Worm (Caenorhabditis elegans) whole organism, L1 larva: ENCODE results near the gene ceh-14.

ENCODE experiments used
- C34B4.2 ChIP-seq: sonication (generic microtip); optimal IDR thresholded peaks from 2 replicates; lab custom pipeline; 2017; ENCODE audit warnings: mild to moderate bottlenecking, missing genetic modification characterization, missing compliant biosample characterization
- Y116A8C.19 ChIP-seq: sonication (generic microtip); optimal IDR thresholded peaks from 2 replicates; lab custom pipeline; 2016; ENCODE audit warnings: missing compliant biosample characterization, missing genetic modification characterization, borderline replicate concordance
- aha-1 ChIP-seq: fragments of 150-350 bp; optimal IDR thresholded peaks from 2 replicates; lab custom pipeline; 2014; ENCODE audit warnings: missing biosample characterization, missing genetic modification characterization
- aly-2 ChIP-seq: fragments of 150-350 bp; optimal IDR thresholded peaks from 2 replicates; lab custom pipeline; 2014; ENCODE audit warnings: missing biosample characterization, missing genetic modification characterization
- ama-1 ChIP-seq: fragments of 150-350 bp; optimal IDR thresholded peaks from 2 replicates; lab custom pipeline; 2014
- blmp-1 ChIP-seq: fragments of 150-350 bp; optimal IDR thresholded peaks from 2 replicates; lab custom pipeline; 2014; ENCODE audit warnings: missing biosample characterization, missing genetic modification characterization
- ceh-8 ChIP-seq: fragments of 200-800 bp; sonication (Bioruptor generic); optimal IDR thresholded peaks from 2 replicates; lab custom pipeline; 2018; ENCODE audit warnings: mild to moderate bottlenecking, missing genetic modification characterization, moderate library complexity, missing compliant biosample characterization
- ceh-82 ChIP-seq, 3 experiments: fragments of 150-350 bp in 1 of 3; sonication (generic microtip) in 2 of 3; optimal IDR thresholded peaks; 2 replicates each; lab custom pipeline; 2014 to 2017; ENCODE audit warnings: missing biosample characterization in 3 of 3, missing genetic modification characterization in 3 of 3
- ceh-90 ChIP-seq: sonication (generic microtip); optimal IDR thresholded peaks from 2 replicates; lab custom pipeline; 2016; ENCODE audit warnings: missing genetic modification characterization, missing compliant biosample characterization
- ces-1 ChIP-seq: fragments of 150-350 bp; optimal IDR thresholded peaks from 2 replicates; lab custom pipeline; 2014; ENCODE audit warnings: missing biosample characterization, missing genetic modification reagents, missing genetic modification characterization
- dpl-1 ChIP-seq, 3 experiments: fragments of 150-350 bp in 2 of 3; sonication (generic microtip) in 1 of 3; optimal IDR thresholded peaks; 2 replicates each; lab custom pipeline; 2014 to 2017; ENCODE audit warnings: missing biosample characterization in 3 of 3, missing genetic modification characterization in 3 of 3, missing genetic modification reagents in 3 of 3
- dsc-1 ChIP-seq: sonication (generic microtip); optimal IDR thresholded peaks from 2 replicates; lab custom pipeline; 2016; ENCODE audit warnings: mild to moderate bottlenecking, missing genetic modification characterization, missing compliant biosample characterization
- efl-1 ChIP-seq, 4 experiments: fragments of 150-350 bp; optimal IDR thresholded peaks in 3 of 4; peaks in 1 of 4; 1 replicate in 1 of 4; 2 replicates in 3 of 4; lab custom pipeline; 2014; ENCODE audit warnings: missing biosample characterization in 2 of 4, missing genetic modification characterization in 2 of 4, missing genetic modification reagents in 2 of 4
- egl-13 ChIP-seq: sonication (generic microtip); optimal IDR thresholded peaks from 2 replicates; lab custom pipeline; 2016; ENCODE audit warnings: missing genotype, missing genetic modification reagents, missing genetic modification characterization, missing compliant biosample characterization
- fkh-10 ChIP-seq: sonication (generic microtip); optimal IDR thresholded peaks from 2 replicates; lab custom pipeline; 2017; ENCODE audit warnings: missing biosample characterization, missing genetic modification reagents, missing genetic modification characterization
- fkh-4 ChIP-seq: sonication (generic microtip); optimal IDR thresholded peaks from 2 replicates; lab custom pipeline; 2016; ENCODE audit warnings: missing compliant biosample characterization, missing genetic modification characterization, borderline replicate concordance
- fkh-8 ChIP-seq: sonication (generic microtip); optimal IDR thresholded peaks from 2 replicates; lab custom pipeline; 2016; ENCODE audit warnings: mild to moderate bottlenecking, missing genetic modification characterization, missing compliant biosample characterization
- fos-1 ChIP-seq: fragments of 150-350 bp; optimal IDR thresholded peaks from 2 replicates; lab custom pipeline; 2014; ENCODE audit warnings: missing biosample characterization, missing genetic modification characterization
- grh-1 ChIP-seq: fragments of 200-800 bp; sonication (Bioruptor generic); IDR thresholded peaks from 2 replicates; pipeline ENCODE4 v1.3.6; 2022; ENCODE audit warnings: missing genetic modification reagents, missing genetic modification characterization, missing compliant biosample characterization
- hlh-4 ChIP-seq: sonication (generic microtip); optimal IDR thresholded peaks from 2 replicates; lab custom pipeline; 2016; ENCODE audit warnings: mild to moderate bottlenecking, missing genetic modification characterization, missing compliant biosample characterization
- irx-1 ChIP-seq: sonication (generic microtip); optimal IDR thresholded peaks from 2 replicates; lab custom pipeline; 2016; ENCODE audit warnings: missing genetic modification characterization, missing compliant biosample characterization
- isw-1 ChIP-seq: fragments of 200-800 bp; sonication (Bioruptor generic); IDR thresholded peaks from 2 replicates; pipeline ENCODE4 v1.3.6; 2022; ENCODE audit warnings: missing genetic modification characterization, missing compliant biosample characterization
- lin-35 ChIP-seq, 2 experiments: fragments of 150-350 bp; optimal IDR thresholded peaks; 2 replicates each; lab custom pipeline; 2014; ENCODE audit warnings: missing biosample characterization in 2 of 2, missing genetic modification characterization in 2 of 2, missing genetic modification reagents in 2 of 2
- lir-3 ChIP-seq: sonication (generic microtip); optimal IDR thresholded peaks from 2 replicates; lab custom pipeline; 2016; ENCODE audit warnings: mild to moderate bottlenecking, missing genetic modification characterization, moderate library complexity, missing compliant biosample characterization; ENCODE audit not compliant: poor library complexity
- lsy-2 ChIP-seq, 2 experiments: fragments of 150-350 bp; optimal IDR thresholded peaks; 2 replicates each; lab custom pipeline; 2014; ENCODE audit warnings: missing biosample characterization in 2 of 2, missing genetic modification characterization in 2 of 2
- nhr-11 ChIP-seq: fragments of 150-350 bp; optimal IDR thresholded peaks from 2 replicates; lab custom pipeline; 2014; ENCODE audit warnings: missing biosample characterization, missing genetic modification characterization
- nhr-20 ChIP-seq: sonication (generic microtip); optimal IDR thresholded peaks from 2 replicates; lab custom pipeline; 2016; ENCODE audit warnings: mild to moderate bottlenecking, missing genetic modification characterization, missing compliant biosample characterization
- nhr-28 ChIP-seq: fragments of 150-350 bp; optimal IDR thresholded peaks from 2 replicates; lab custom pipeline; 2014; ENCODE audit warnings: missing biosample characterization, missing genetic modification characterization
- nhr-76 ChIP-seq: sonication (generic microtip); optimal IDR thresholded peaks from 2 replicates; lab custom pipeline; 2017; ENCODE audit warnings: missing biosample characterization, missing genetic modification characterization
- nhr-84 ChIP-seq: sonication (generic microtip); optimal IDR thresholded peaks from 2 replicates; lab custom pipeline; 2017; ENCODE audit warnings: missing biosample characterization, missing genetic modification characterization
- nhr-90 ChIP-seq: sonication (generic microtip); optimal IDR thresholded peaks from 2 replicates; lab custom pipeline; 2016; ENCODE audit warnings: mild to moderate bottlenecking, missing genetic modification characterization, missing compliant biosample characterization; ENCODE audit not compliant: poor library complexity
- pag-3 ChIP-seq: sonication (generic microtip); optimal IDR thresholded peaks from 2 replicates; lab custom pipeline; 2017; ENCODE audit warnings: missing genetic modification characterization, mild to moderate bottlenecking, missing compliant biosample characterization, antibody characterized with exemption, borderline replicate concordance; ENCODE audit not compliant: insufficient read depth
- skn-1 ChIP-seq: fragments of 150-350 bp; optimal IDR thresholded peaks from 2 replicates; lab custom pipeline; 2014; ENCODE audit warnings: missing biosample characterization, missing genetic modification characterization
- snpc-4 ChIP-seq: fragments of 150-350 bp; optimal IDR thresholded peaks from 2 replicates; lab custom pipeline; 2014; ENCODE audit warnings: missing biosample characterization, missing genetic modification characterization
- snu-23 ChIP-seq: sonication (generic microtip); optimal IDR thresholded peaks from 2 replicates; lab custom pipeline; 2016; ENCODE audit warnings: missing genetic modification characterization, missing compliant biosample characterization
- sptf-1 ChIP-seq: fragments of 150-350 bp; optimal IDR thresholded peaks from 2 replicates; lab custom pipeline; 2014; ENCODE audit warnings: missing biosample characterization, missing genetic modification characterization
- sup-37 ChIP-seq: fragments of 200-800 bp; sonication (Bioruptor generic); optimal IDR thresholded peaks from 2 replicates; lab custom pipeline; 2018; ENCODE audit warnings: mild to moderate bottlenecking, missing genetic modification characterization, missing compliant biosample characterization
- tbx-2 ChIP-seq: sonication (generic microtip); optimal IDR thresholded peaks from 2 replicates; lab custom pipeline; 2016; ENCODE audit warnings: missing genetic modification characterization, missing compliant biosample characterization
- tlp-1 ChIP-seq: fragments of 150-350 bp; optimal IDR thresholded peaks from 2 replicates; lab custom pipeline; 2014; ENCODE audit warnings: missing biosample characterization, missing genetic modification characterization
- unc-130 ChIP-seq: fragments of 150-350 bp; optimal IDR thresholded peaks from 2 replicates; lab custom pipeline; 2017; ENCODE audit warnings: missing biosample characterization, missing genetic modification characterization, inconsistent platforms
- unc-30 ChIP-seq: sonication (generic microtip); optimal IDR thresholded peaks from 2 replicates; lab custom pipeline; 2017; ENCODE audit warnings: missing biosample characterization, missing genetic modification characterization
- unc-86 ChIP-seq: sonication (generic microtip); optimal IDR thresholded peaks from 2 replicates; lab custom pipeline; 2016; ENCODE audit warnings: missing genetic modification characterization, missing compliant biosample characterization
- unc-98 ChIP-seq: fragments of 200-800 bp; sonication (Bioruptor generic); IDR thresholded peaks from 2 replicates; pipeline ENCODE4 v1.3.6; 2022; ENCODE audit warnings: missing genetic modification characterization, missing compliant biosample characterization
- ztf-11 ChIP-seq, 2 experiments: sonication (generic microtip); optimal IDR thresholded peaks; 2 replicates each; lab custom pipeline; 2016 to 2017; ENCODE audit warnings: missing genetic modification characterization in 2 of 2, missing biosample characterization in 1 of 2, missing compliant biosample characterization in 1 of 2
- ztf-4 ChIP-seq: fragments of 150-350 bp; optimal IDR thresholded peaks from 2 replicates; lab custom pipeline; 2014; ENCODE audit warnings: missing biosample characterization, missing genetic modification characterization

Gene ceh-14

ce11 chrX:7573572-7573628, 40.9 kb upstream of the ceh-14 start, which contains the start of the genes unc-98 and F08C6.18:
Gene unc-98, minus strand, starts transcription at chrX:7573619.
Gene F08C6.18, minus strand, starts transcription at chrX:7573628.
- TF ChIP-seq sup-37 (GFP tag; lab: Kevin White, UChicago) (no peak), hlh-4 (tag; lab: Kevin White, UChicago) (no peak), lir-3 (no peak), snu-23 (GFP tag; lab: Kevin White, UChicago) (no peak), grh-1 (no peak), dpl-1 (GFP tag; optimal IDR thresholded peaks at IDR 0.05; lab: Kevin White, UChicago) (no peak)

- TF ChIP-seq dsc-1 (tag; lab: Kevin White, UChicago) (peak; percentile 72), efl-1 (optimal IDR thresholded peaks at IDR 0.05; lab: Kevin White, UChicago) (no peak), efl-1 (GFP tag; optimal IDR thresholded peaks at IDR 0.05 in 1 of 2; lab: Kevin White, UChicago) (peak in 1 of 2 experiments; percentile 87), snu-23 (GFP tag; lab: Kevin White, UChicago) (no peak)
- TF ChIP-seq, all 84 proteins: peak for 2
Measured at ce11 chrX:7573172-7573571, 40.6 kb upstream of the ceh-14 start.

ce11 chrX:7572057-7572456, 39.5 kb upstream of the ceh-14 start, which contains the start of gene pcyt-1:
Gene pcyt-1, plus strand, starts transcription at chrX:7572357.
- TF ChIP-seq dpl-1 (GFP tag; optimal IDR thresholded peaks at IDR 0.05; lab: Kevin White, UChicago) (no peak), nhr-11 (no peak), ztf-4 (tag; lab: Kevin White, UChicago) (no peak), fos-1 (tag; lab: Kevin White, UChicago) (no peak), nhr-84 (no peak), nhr-28 (tag; lab: Kevin White, UChicago) (no peak), aha-1 (no peak), unc-130 (tag; lab: Kevin White, UChicago) (no peak), nhr-20 (no peak), fkh-10 (GFP tag; lab: Kevin White, UChicago) (no peak)

- TF ChIP-seq C34B4.2 (tag; lab: Kevin White, UChicago) (no peak), efl-1 (optimal IDR thresholded peaks at IDR 0.05; lab: Kevin White, UChicago) (no peak), efl-1 (GFP tag; optimal IDR thresholded peaks at IDR 0.05 in 1 of 2; lab: Kevin White, UChicago) (no peak), sptf-1 (tag; lab: Kevin White, UChicago) (no peak), sup-37 (GFP tag; lab: Kevin White, UChicago) (no peak), aly-2 (tag; lab: Kevin White, UChicago) (no peak), unc-98 (GFP tag; lab: Robert Waterston, UW) (no peak), tlp-1 (tag; lab: Kevin White, UChicago) (no peak), ztf-4 (tag; lab: Kevin White, UChicago) (no peak), dpl-1 (GFP tag; optimal IDR thresholded peaks at IDR 0.05; lab: Kevin White, UChicago) (no peak), ceh-90 (peak; percentile 59), tbx-2 (tag; lab: Kevin White, UChicago) (peak; percentile 62), nhr-76 (tag; lab: Kevin White, UChicago) (no peak), ceh-82 (tag; optimal IDR thresholded peaks at IDR 0.05; lab: Kevin White, UChicago) (peak in 2 of 3 experiments; percentile 2 to 3), nhr-90 (peak; percentile 20), ama-1 (no peak), nhr-11 (no peak), unc-30 (tag; lab: Kevin White, UChicago) (no peak), pag-3 (no peak), fkh-8 (tag; lab: Kevin White, UChicago) (no peak), egl-13 (tag; lab: Kevin White, UChicago) (peak; percentile 66), irx-1 (tag; lab: Kevin White, UChicago) (peak; percentile 59), aha-1 (no peak), isw-1 (GFP tag; lab: Robert Waterston, UW) (no peak), ceh-8 (GFP tag; lab: Kevin White, UChicago) (no peak), Y116A8C.19 (tag; lab: Kevin White, UChicago) (no peak), lsy-2 (tag; optimal IDR thresholded peaks at IDR 0.05; lab: Kevin White, UChicago) (peak; percentile 31 to 34), ces-1 (GFP tag; lab: Kevin White, UChicago) (no peak), nhr-84 (no peak), blmp-1 (tag; lab: Kevin White, UChicago) (peak; percentile 27), snpc-4 (tag; lab: Kevin White, UChicago) (no peak), nhr-28 (tag; lab: Kevin White, UChicago) (no peak), skn-1 (no peak), unc-86 (tag; lab: Kevin White, UChicago) (peak; percentile 37), ztf-11 (tag; optimal IDR thresholded peaks at IDR 0.05; lab: Kevin White, UChicago) (peak in 1 of 2 experiments; percentile 71), fkh-4 (tag; lab: Kevin White, UChicago) (peak; percentile 24), fkh-10 (GFP tag; lab: Kevin White, UChicago) (no peak), lin-35 (GFP tag; optimal IDR thresholded peaks at IDR 0.05; lab: Kevin White, UChicago) (peak in 1 of 2 experiments; percentile 48)
Measured at ce11 chrX:7569685-7570518, 37.4 kb upstream of the ceh-14 start, which contains the start of gene apy-1. Gene apy-1, minus strand, starts transcription at chrX:7569722.
